Worm (Caenorhabditis elegans) whole organism, midembryonic: ENCODE results near the gene rgs-1.

Experiments used
- T22C8.4 ChIP-seq: fragments of 200-800 bp; sonication (Bioruptor generic); IDR thresholded peaks from 2 replicates; pipeline ENCODE4 v1.3.6; 2022; ENCODE audit warnings: missing genetic modification characterization, missing compliant biosample characterization
- cog-1 ChIP-seq: sonication (generic microtip); optimal IDR thresholded peaks from 2 replicates; lab custom pipeline; 2016; ENCODE audit warnings: missing genetic modification characterization, missing compliant biosample characterization
- flt-1 ChIP-seq: fragments of 200-800 bp; sonication (Bioruptor generic); IDR thresholded peaks from 2 replicates; pipeline ENCODE4 v1.3.6; 2022; ENCODE audit warnings: missing genetic modification characterization, missing compliant biosample characterization
- klf-2 ChIP-seq: fragments of 200-800 bp; sonication (Bioruptor generic); conservative IDR thresholded peaks from 2 replicates; pipeline ENCODE4 v1.3.6; 2022; ENCODE audit warnings: missing genetic modification reagents, missing genetic modification characterization, missing compliant biosample characterization
- med-1 ChIP-seq: sonication (generic microtip); optimal IDR thresholded peaks from 2 replicates; lab custom pipeline; 2017; ENCODE audit warnings: missing genetic modification characterization, mild to moderate bottlenecking, missing compliant biosample characterization, antibody characterized with exemption, missing genetic modification reagents; ENCODE audit not compliant: insufficient read depth
- ref-1 ChIP-seq: fragments of 200-800 bp; sonication (Bioruptor generic); conservative IDR thresholded peaks from 2 replicates; pipeline ENCODE4 v1.3.6; 2022; ENCODE audit warnings: missing genetic modification reagents, missing genetic modification characterization, missing compliant biosample characterization
- tab-1 ChIP-seq: fragments of 200-800 bp; sonication (Bioruptor generic); IDR thresholded peaks from 2 replicates; pipeline ENCODE4 v1.3.6; 2022; ENCODE audit warnings: missing genetic modification characterization, missing compliant biosample characterization
- ztf-23 ChIP-seq: fragments of 200-800 bp; sonication (Bioruptor generic); IDR thresholded peaks from 2 replicates; pipeline ENCODE4 v1.3.6; 2022; ENCODE audit warnings: missing genetic modification reagents, missing genetic modification characterization, missing compliant biosample characterization

DNA sequence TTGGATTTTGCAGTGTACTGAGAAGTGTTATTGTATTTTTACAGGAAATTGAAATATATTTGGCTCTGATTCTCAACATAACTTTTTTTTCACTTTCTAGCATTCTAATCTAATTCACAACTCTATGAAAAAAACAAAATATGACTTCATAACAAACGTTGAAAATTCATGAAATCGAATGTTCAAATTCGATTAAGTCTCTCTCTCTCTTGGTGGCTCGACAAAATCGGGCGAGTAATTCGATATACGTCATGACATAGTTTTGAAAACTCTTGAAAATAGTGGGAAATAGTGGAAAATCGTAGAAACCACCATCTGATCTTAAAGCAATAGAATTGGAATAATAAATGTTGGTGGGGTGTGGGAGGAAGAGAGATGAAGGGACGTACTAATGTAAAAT, 1.6 kb upstream of the rgs-1 start:
- TF ChIP-seq med-1 (GFP tag; lab: Kevin White, UChicago) (no peak), T22C8.4 (GFP tag; lab: Robert Waterston, UW) (no peak), klf-2 (GFP tag; lab: Robert Waterston, UW) (no peak), flt-1 (GFP tag; lab: Robert Waterston, UW) (no peak), ztf-23 (no peak), tab-1 (GFP tag; lab: Robert Waterston, UW) (no peak), cog-1 (no peak), ref-1 (GFP tag; lab: Robert Waterston, UW) (no peak)
